Fruit fly (Drosophila melanogaster) whole organism: ENCODE results near the gene Agpat2.

Source experiments
- CG8478 ChIP-seq: fragments of >200 bp; optimal IDR thresholded peaks from 2 replicates; lab custom pipeline; 2018; ENCODE audit warnings: inconsistent platforms
- psq ChIP-seq: fragments of >200 bp; optimal IDR thresholded peaks from 2 replicates; lab custom pipeline; 2017
- usp ChIP-seq: fragments of >200 bp; optimal IDR thresholded peaks from 2 replicates; lab custom pipeline; 2017; ENCODE audit warnings: missing biosample characterization, missing genetic modification characterization, mixed read lengths

- TF ChIP-seq psq = no peak
- no peak for TF ChIP-seq CG8478
- no peak for TF ChIP-seq usp (GFP tag; lab: Kevin White, UChicago)
Measured at dm6 chr2L:8477971-8478370, 14.2 kb upstream of the Agpat2 start.
